Fruit fly (Drosophila melanogaster): Measurements from ENCODE around the gene RpL35.
A peak's percentile ranks its signal among the peaks of the same experiment; 100 is the strongest.

DNA sequence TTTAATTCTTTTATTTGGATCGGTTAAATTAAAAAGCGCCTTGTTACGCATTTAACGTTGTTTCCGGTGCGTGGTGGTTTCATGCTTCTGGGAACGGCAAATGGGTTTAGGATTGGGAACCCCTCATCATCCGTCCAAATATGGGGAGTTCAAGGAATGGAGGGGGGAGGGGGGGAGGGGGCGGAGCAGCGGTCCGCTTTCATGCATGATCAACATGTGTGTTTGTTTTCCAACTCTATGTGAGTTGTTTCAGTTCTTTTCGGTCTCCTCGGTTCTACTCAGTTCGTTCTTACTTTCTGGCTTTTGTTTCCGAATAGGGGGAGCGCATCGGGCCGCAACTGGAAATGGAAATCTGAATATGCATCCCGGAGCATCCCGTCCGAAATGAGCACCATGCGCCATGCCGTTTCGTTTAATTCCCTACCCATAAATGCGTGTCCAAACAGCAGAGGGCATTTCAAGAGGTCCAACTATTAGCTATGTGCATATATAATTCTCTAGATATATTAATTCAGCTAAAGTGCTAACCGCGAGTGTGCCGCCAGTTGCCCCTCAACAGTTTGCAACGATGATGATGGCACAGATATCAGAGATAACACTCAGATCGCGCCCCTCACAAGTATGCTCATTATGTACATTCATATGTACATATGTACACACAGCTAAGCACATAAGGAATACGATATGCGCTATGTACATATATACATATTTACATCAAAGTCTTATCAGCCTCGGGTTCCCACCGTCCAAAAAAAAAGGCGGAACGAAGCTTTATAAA lies 5.4 kb downstream of the RpL35 start:
- TF ChIP-seq CG6854 (GFP tag; optimal IDR thresholded peaks at IDR 0.05): peak; percentile 53
- TF ChIP-seq Ets96B (tag; optimal IDR thresholded peaks at IDR 0.05): peak; percentile 1
- TF ChIP-seq eg (GFP tag; IDR thresholded peaks at IDR 0.05): 0 out of 3 replicates have a peak, but pooled peaks have one; percentile 21
- TF ChIP-seq CG3919 (GFP tag; optimal IDR thresholded peaks at IDR 0.05): peak; percentile 5
- no peak for TF ChIP-seq Hr38 (GFP tag; optimal IDR thresholded peaks at IDR 0.05)
- TF ChIP-seq spab (GFP tag; optimal IDR thresholded peaks at IDR 0.05): no peak
- TF ChIP-seq CG11762 (GFP tag; optimal IDR thresholded peaks at IDR 0.05; ENCODE audit: insufficient read depth): no peak
- TF ChIP-seq topi (GFP tag; optimal IDR thresholded peaks at IDR 0.05): peak; percentile 17
- no peak for TF ChIP-seq CG4318 (GFP tag; optimal IDR thresholded peaks at IDR 0.05)
- TF ChIP-seq Gug (GFP tag; IDR thresholded peaks at IDR 0.05): no peak

Data from whole organism, prepupa.